Worm (Caenorhabditis elegans) whole organism, L1 larva: ENCODE results near the gene Y37E11AL.3.

Experiments used
- C16A3.4 ChIP-seq: fragments of 150-350 bp; optimal IDR thresholded peaks from 2 replicates; lab custom pipeline; 2014; ENCODE audit warnings: missing biosample characterization, missing genetic modification characterization
- C34B4.2 ChIP-seq: sonication (generic microtip); optimal IDR thresholded peaks from 2 replicates; lab custom pipeline; 2017; ENCODE audit warnings: mild to moderate bottlenecking, missing genetic modification characterization, missing compliant biosample characterization
- F16B12.6 ChIP-seq: fragments of 150-350 bp; optimal IDR thresholded peaks from 2 replicates; lab custom pipeline; 2014; ENCODE audit warnings: missing biosample characterization, missing genetic modification characterization
- alr-1 ChIP-seq: fragments of 200-800 bp; sonication (Bioruptor generic); optimal IDR thresholded peaks from 2 replicates; lab custom pipeline; 2018; ENCODE audit warnings: borderline replicate concordance, mild to moderate bottlenecking, missing genetic modification characterization, missing compliant biosample characterization
- ama-1 ChIP-seq: fragments of 150-350 bp; optimal IDR thresholded peaks from 2 replicates; lab custom pipeline; 2014
- blmp-1 ChIP-seq: fragments of 150-350 bp; optimal IDR thresholded peaks from 2 replicates; lab custom pipeline; 2014; ENCODE audit warnings: missing biosample characterization, missing genetic modification characterization
- ceh-8 ChIP-seq: fragments of 200-800 bp; sonication (Bioruptor generic); optimal IDR thresholded peaks from 2 replicates; lab custom pipeline; 2018; ENCODE audit warnings: mild to moderate bottlenecking, missing genetic modification characterization, moderate library complexity, missing compliant biosample characterization
- ceh-88 ChIP-seq: fragments of 200-800 bp; sonication (Bioruptor generic); IDR thresholded peaks from 2 replicates; pipeline ENCODE4 v1.3.6; 2022; ENCODE audit warnings: missing genetic modification characterization, missing compliant biosample characterization
- ceh-90 ChIP-seq: sonication (generic microtip); optimal IDR thresholded peaks from 2 replicates; lab custom pipeline; 2016; ENCODE audit warnings: missing genetic modification characterization, missing compliant biosample characterization
- ces-1 ChIP-seq: fragments of 150-350 bp; optimal IDR thresholded peaks from 2 replicates; lab custom pipeline; 2014; ENCODE audit warnings: missing biosample characterization, missing genetic modification reagents, missing genetic modification characterization
- dpl-1 ChIP-seq, 3 experiments: fragments of 150-350 bp in 2 of 3; sonication (generic microtip) in 1 of 3; optimal IDR thresholded peaks; 2 replicates each; lab custom pipeline; 2014 to 2017; ENCODE audit warnings: missing biosample characterization in 3 of 3, missing genetic modification characterization in 3 of 3, missing genetic modification reagents in 3 of 3
- dsc-1 ChIP-seq: sonication (generic microtip); optimal IDR thresholded peaks from 2 replicates; lab custom pipeline; 2016; ENCODE audit warnings: mild to moderate bottlenecking, missing genetic modification characterization, missing compliant biosample characterization
- efl-1 ChIP-seq, 4 experiments: fragments of 150-350 bp; optimal IDR thresholded peaks in 3 of 4; peaks in 1 of 4; 1 replicate in 1 of 4; 2 replicates in 3 of 4; lab custom pipeline; 2014; ENCODE audit warnings: missing biosample characterization in 2 of 4, missing genetic modification characterization in 2 of 4, missing genetic modification reagents in 2 of 4
- efl-3 ChIP-seq: fragments of 200-800 bp; sonication (Bioruptor generic); optimal IDR thresholded peaks from 2 replicates; lab custom pipeline; 2018; ENCODE audit warnings: mild to moderate bottlenecking, missing genetic modification characterization, missing compliant biosample characterization
- egl-27 ChIP-seq, 2 experiments: fragments of 150-350 bp in 1 of 2; sonication (generic microtip); optimal IDR thresholded peaks; 3 replicates each; lab custom pipeline; 2017 to 2018; ENCODE audit warnings: missing biosample characterization in 2 of 2, missing genetic modification characterization in 2 of 2, missing genetic modification reagents in 2 of 2
- elt-3 ChIP-seq, 6 experiments: fragments of 150-350 bp in 1 of 6; sonication (generic microtip); optimal IDR thresholded peaks; 2 replicates each; lab custom pipeline; 2017 to 2018; ENCODE audit warnings: missing biosample characterization in 6 of 6, missing genetic modification characterization in 6 of 6, inconsistent platforms in 1 of 6
- fkh-4 ChIP-seq: sonication (generic microtip); optimal IDR thresholded peaks from 2 replicates; lab custom pipeline; 2016; ENCODE audit warnings: missing compliant biosample characterization, missing genetic modification characterization, borderline replicate concordance
- fkh-8 ChIP-seq: sonication (generic microtip); optimal IDR thresholded peaks from 2 replicates; lab custom pipeline; 2016; ENCODE audit warnings: mild to moderate bottlenecking, missing genetic modification characterization, missing compliant biosample characterization
- fos-1 ChIP-seq: fragments of 150-350 bp; optimal IDR thresholded peaks from 2 replicates; lab custom pipeline; 2014; ENCODE audit warnings: missing biosample characterization, missing genetic modification characterization
- grh-1 ChIP-seq: fragments of 200-800 bp; sonication (Bioruptor generic); IDR thresholded peaks from 2 replicates; pipeline ENCODE4 v1.3.6; 2022; ENCODE audit warnings: missing genetic modification reagents, missing genetic modification characterization, missing compliant biosample characterization
- hlh-17 ChIP-seq: fragments of 200-800 bp; sonication (Bioruptor generic); optimal IDR thresholded peaks from 2 replicates; lab custom pipeline; 2018; ENCODE audit warnings: missing genetic modification characterization, mild to moderate bottlenecking, missing compliant biosample characterization, moderate library complexity, borderline replicate concordance
- hlh-4 ChIP-seq: sonication (generic microtip); optimal IDR thresholded peaks from 2 replicates; lab custom pipeline; 2016; ENCODE audit warnings: mild to moderate bottlenecking, missing genetic modification characterization, missing compliant biosample characterization
- isw-1 ChIP-seq: fragments of 200-800 bp; sonication (Bioruptor generic); IDR thresholded peaks from 2 replicates; pipeline ENCODE4 v1.3.6; 2022; ENCODE audit warnings: missing genetic modification characterization, missing compliant biosample characterization
- jun-1 ChIP-seq: fragments of 150-350 bp; optimal IDR thresholded peaks from 2 replicates; lab custom pipeline; 2014; ENCODE audit warnings: missing biosample characterization, missing genetic modification reagents, missing genetic modification characterization
- lin-13 ChIP-seq: fragments of 150-350 bp; optimal IDR thresholded peaks from 2 replicates; lab custom pipeline; 2014; ENCODE audit warnings: missing biosample characterization, missing genetic modification reagents, missing genetic modification characterization
- lin-15B ChIP-seq: fragments of 150-350 bp; sonication (generic microtip); optimal IDR thresholded peaks from 3 replicates; lab custom pipeline; 2014; ENCODE audit warnings: missing biosample characterization, missing genetic modification characterization
- lin-35 ChIP-seq, 2 experiments: fragments of 150-350 bp; optimal IDR thresholded peaks; 2 replicates each; lab custom pipeline; 2014; ENCODE audit warnings: missing biosample characterization in 2 of 2, missing genetic modification characterization in 2 of 2, missing genetic modification reagents in 2 of 2
- lin-39 ChIP-seq: fragments of 150-350 bp; optimal IDR thresholded peaks from 2 replicates; lab custom pipeline; 2014; ENCODE audit warnings: missing biosample characterization, missing genetic modification reagents, missing genetic modification characterization
- mab-9 ChIP-seq: fragments of 200-800 bp; sonication (Bioruptor generic); IDR thresholded peaks from 2 replicates; pipeline ENCODE4 v1.3.6; 2022; ENCODE audit warnings: missing genetic modification reagents, missing genetic modification characterization, missing compliant biosample characterization
- mef-2 ChIP-seq: fragments of 150-350 bp; optimal IDR thresholded peaks from 2 replicates; lab custom pipeline; 2014; ENCODE audit warnings: missing biosample characterization, missing genetic modification characterization
- mep-1 ChIP-seq: fragments of 150-350 bp; optimal IDR thresholded peaks from 2 replicates; lab custom pipeline; 2014; ENCODE audit warnings: missing biosample characterization, missing genetic modification characterization
- nhr-11 ChIP-seq: fragments of 150-350 bp; optimal IDR thresholded peaks from 2 replicates; lab custom pipeline; 2014; ENCODE audit warnings: missing biosample characterization, missing genetic modification characterization
- nhr-12 ChIP-seq: sonication (generic microtip); optimal IDR thresholded peaks from 2 replicates; lab custom pipeline; 2017; ENCODE audit warnings: missing biosample characterization, missing genetic modification characterization
- nhr-19 ChIP-seq: fragments of 200-800 bp; sonication (Bioruptor generic); conservative IDR thresholded peaks from 2 replicates; pipeline ENCODE4 v1.3.6; 2022; ENCODE audit warnings: missing genetic modification characterization, missing compliant biosample characterization
- nhr-20 ChIP-seq: sonication (generic microtip); optimal IDR thresholded peaks from 2 replicates; lab custom pipeline; 2016; ENCODE audit warnings: mild to moderate bottlenecking, missing genetic modification characterization, missing compliant biosample characterization
- nhr-237 ChIP-seq: fragments of 150-350 bp; optimal IDR thresholded peaks from 2 replicates; lab custom pipeline; 2014; ENCODE audit warnings: missing biosample characterization, missing genetic modification characterization
- nhr-47 ChIP-seq: sonication (generic microtip); optimal IDR thresholded peaks from 2 replicates; lab custom pipeline; 2016; ENCODE audit warnings: mild to moderate bottlenecking, missing genetic modification characterization, moderate library complexity, missing compliant biosample characterization
- nhr-71 ChIP-seq: sonication (generic microtip); optimal IDR thresholded peaks from 2 replicates; lab custom pipeline; 2016; ENCODE audit warnings: mild to moderate bottlenecking, missing genetic modification characterization, moderate library complexity, missing compliant biosample characterization
- nhr-85 ChIP-seq: sonication (generic microtip); peaks from one replicate; lab custom pipeline; 2016; ENCODE audit warnings: missing genetic modification characterization, inconsistent platforms, missing compliant biosample characterization
- nhr-90 ChIP-seq: sonication (generic microtip); optimal IDR thresholded peaks from 2 replicates; lab custom pipeline; 2016; ENCODE audit warnings: mild to moderate bottlenecking, missing genetic modification characterization, missing compliant biosample characterization; ENCODE audit not compliant: poor library complexity
- pag-3 ChIP-seq: sonication (generic microtip); optimal IDR thresholded peaks from 2 replicates; lab custom pipeline; 2017; ENCODE audit warnings: missing genetic modification characterization, mild to moderate bottlenecking, missing compliant biosample characterization, antibody characterized with exemption, borderline replicate concordance; ENCODE audit not compliant: insufficient read depth
- pqm-1 ChIP-seq: sonication (generic microtip); optimal IDR thresholded peaks from 3 replicates; lab custom pipeline; 2017; ENCODE audit warnings: missing biosample characterization, missing genetic modification characterization
- rnt-1 ChIP-seq: sonication (generic microtip); optimal IDR thresholded peaks from 2 replicates; lab custom pipeline; 2016; ENCODE audit warnings: mild to moderate bottlenecking, missing genetic modification characterization, moderate library complexity, missing compliant biosample characterization
- skn-1 ChIP-seq: fragments of 150-350 bp; optimal IDR thresholded peaks from 2 replicates; lab custom pipeline; 2014; ENCODE audit warnings: missing biosample characterization, missing genetic modification characterization
- snpc-4 ChIP-seq: fragments of 150-350 bp; optimal IDR thresholded peaks from 2 replicates; lab custom pipeline; 2014; ENCODE audit warnings: missing biosample characterization, missing genetic modification characterization
- sptf-1 ChIP-seq: fragments of 150-350 bp; optimal IDR thresholded peaks from 2 replicates; lab custom pipeline; 2014; ENCODE audit warnings: missing biosample characterization, missing genetic modification characterization
- swsn-7 ChIP-seq: sonication (generic microtip); optimal IDR thresholded peaks from 2 replicates; lab custom pipeline; 2016; ENCODE audit warnings: missing genetic modification characterization, missing compliant biosample characterization
- tbx-2 ChIP-seq: sonication (generic microtip); optimal IDR thresholded peaks from 2 replicates; lab custom pipeline; 2016; ENCODE audit warnings: missing genetic modification characterization, missing compliant biosample characterization
- unc-30 ChIP-seq: sonication (generic microtip); optimal IDR thresholded peaks from 2 replicates; lab custom pipeline; 2017; ENCODE audit warnings: missing biosample characterization, missing genetic modification characterization
- unc-62 ChIP-seq: fragments of 150-350 bp; optimal IDR thresholded peaks from 2 replicates; lab custom pipeline; 2014; ENCODE audit warnings: missing biosample characterization, missing genetic modification reagents, missing genetic modification characterization
- vab-15 ChIP-seq: sonication (generic microtip); optimal IDR thresholded peaks from 2 replicates; lab custom pipeline; 2017; ENCODE audit warnings: missing genotype, mild to moderate bottlenecking, missing genetic modification characterization, missing compliant biosample characterization
- zag-1 ChIP-seq: fragments of 150-350 bp; optimal IDR thresholded peaks from 2 replicates; lab custom pipeline; 2014; ENCODE audit warnings: missing biosample characterization, missing genetic modification characterization
- zip-4 ChIP-seq: fragments of 200-800 bp; sonication (Bioruptor generic); optimal IDR thresholded peaks from 2 replicates; lab custom pipeline; 2018; ENCODE audit warnings: mild to moderate bottlenecking, missing genetic modification characterization, moderate library complexity, missing compliant biosample characterization
- ztf-4 ChIP-seq: fragments of 150-350 bp; optimal IDR thresholded peaks from 2 replicates; lab custom pipeline; 2014; ENCODE audit warnings: missing biosample characterization, missing genetic modification characterization

The Y37E11AL.3 gene

ce11 chrIV:3655896-3656295 lies 38.8 kb upstream of the Y37E11AL.3 start:
- TF ChIP-seq unc-62 (GFP tag; lab: Kevin White, UChicago) (no peak), hlh-17 (GFP tag; lab: Kevin White, UChicago) (no peak), egl-27 (tag; optimal IDR thresholded peaks at IDR 0.05; lab: Kevin White, UChicago) (no peak), blmp-1 (tag; lab: Kevin White, UChicago) (no peak), ceh-88 (GFP tag; lab: Robert Waterston, UW) (no peak), vab-15 (no peak), unc-30 (tag; lab: Kevin White, UChicago) (no peak), grh-1 (GFP tag; lab: Robert Waterston, UW) (no peak), mep-1 (tag; lab: Kevin White, UChicago) (peak; percentile 2), mef-2 (peak; percentile 36), tbx-2 (tag; lab: Kevin White, UChicago) (no peak), nhr-20 (tag; lab: Kevin White, UChicago) (peak; percentile 40), ztf-4 (tag; lab: Kevin White, UChicago) (no peak), nhr-47 (tag; lab: Kevin White, UChicago) (no peak), isw-1 (GFP tag; lab: Robert Waterston, UW) (no peak), dsc-1 (tag; lab: Kevin White, UChicago) (no peak), dpl-1 (GFP tag; optimal IDR thresholded peaks at IDR 0.05; lab: Kevin White, UChicago) (no peak), mab-9 (no peak), jun-1 (no peak), nhr-90 (no peak), lin-39 (tag; lab: Kevin White, UChicago) (peak; percentile 1), ceh-90 (no peak), rnt-1 (tag; lab: Kevin White, UChicago) (peak; percentile 65), swsn-7 (no peak), nhr-85 (tag; lab: Kevin White, UChicago) (peak; percentile 4), pag-3 (no peak), C16A3.4 (no peak), zip-4 (GFP tag; lab: Kevin White, UChicago) (no peak), nhr-11 (tag; lab: Kevin White, UChicago) (no peak), sptf-1 (no peak), lin-35 (GFP tag; optimal IDR thresholded peaks at IDR 0.05; lab: Kevin White, UChicago) (no peak), efl-3 (GFP tag; lab: Kevin White, UChicago) (no peak), hlh-4 (tag; lab: Kevin White, UChicago) (no peak), fos-1 (no peak), pqm-1 (tag; lab: Kevin White, UChicago) (no peak), nhr-12 (tag; lab: Kevin White, UChicago) (no peak), C34B4.2 (no peak), fkh-4 (tag; lab: Kevin White, UChicago) (no peak), nhr-19 (peak; percentile 77), F16B12.6 (tag; lab: Kevin White, UChicago) (no peak), alr-1 (tag; lab: Kevin White, UChicago) (no peak), zag-1 (tag; lab: Kevin White, UChicago) (no peak), skn-1 (no peak), snpc-4 (no peak), ces-1 (GFP tag; lab: Kevin White, UChicago) (no peak), elt-3 (tag; optimal IDR thresholded peaks at IDR 0.05; lab: Kevin White, UChicago) (no peak), nhr-71 (tag; lab: Kevin White, UChicago) (peak; percentile 83), nhr-237 (no peak), ceh-8 (GFP tag; lab: Kevin White, UChicago) (no peak), efl-1 (optimal IDR thresholded peaks at IDR 0.05; lab: Kevin White, UChicago) (peak in 1 of 2 experiments; percentile 4), efl-1 (GFP tag; optimal IDR thresholded peaks at IDR 0.05 in 1 of 2; lab: Kevin White, UChicago) (no peak), ama-1 (lab: Kevin White, UChicago) (no peak), lin-15B (tag; lab: Kevin White, UChicago) (no peak), lin-13 (GFP tag; lab: Kevin White, UChicago) (no peak), fkh-8 (tag; lab: Kevin White, UChicago) (no peak)
